Worm (Caenorhabditis elegans) whole organism, L4 larva: ENCODE measurements around the gene Y59E9AL.36.
A peak's percentile ranks its signal among the peaks of the same experiment; 100 is the strongest.

Source experiments
- F26F4.8 ChIP-seq: fragments of 200-800 bp; sonication (Bioruptor generic); conservative IDR thresholded peaks from 2 replicates; pipeline ENCODE4 v1.3.6; 2022; ENCODE audit warnings: missing genetic modification characterization, missing compliant biosample characterization
- Y105C5A.15 ChIP-seq: fragments of 200-800 bp; sonication (Bioruptor generic); IDR thresholded peaks from 2 replicates; pipeline ENCODE4 v1.3.6; 2022; ENCODE audit warnings: missing genetic modification characterization, missing compliant biosample characterization
- aha-1 ChIP-seq: fragments of 150-350 bp; peaks from one replicate; lab custom pipeline; 2014; ENCODE audit warnings: missing biosample characterization, missing genetic modification characterization
- daf-12 ChIP-seq: fragments of 150-350 bp; optimal IDR thresholded peaks from 2 replicates; lab custom pipeline; 2014; ENCODE audit warnings: missing biosample characterization, missing genetic modification reagents, missing genetic modification characterization
- daf-16 ChIP-seq, 3 experiments: sonication (generic microtip); optimal IDR thresholded peaks; 2 replicates each; lab custom pipeline; 2016 to 2017; ENCODE audit warnings: missing genetic modification characterization in 3 of 3, missing genetic modification reagents in 3 of 3, mild to moderate bottlenecking in 2 of 3, missing compliant biosample characterization in 2 of 3, missing biosample characterization in 1 of 3, moderate library complexity in 1 of 3
- daf-19 ChIP-seq: fragments of 200-800 bp; sonication (Bioruptor generic); conservative IDR thresholded peaks from 2 replicates; pipeline ENCODE4 v1.3.6; 2022; ENCODE audit warnings: missing genetic modification characterization, missing compliant biosample characterization
- dmd-6 ChIP-seq: fragments of 200-800 bp; sonication (Bioruptor generic); IDR thresholded peaks from 2 replicates; pipeline ENCODE4 v1.3.6; 2022; ENCODE audit warnings: missing genetic modification reagents, missing genetic modification characterization, missing compliant biosample characterization
- fkh-10 ChIP-seq: fragments of 150-350 bp; optimal IDR thresholded peaks from 2 replicates; lab custom pipeline; 2014; ENCODE audit warnings: missing biosample characterization, missing genetic modification reagents, missing genetic modification characterization
- fos-1 ChIP-seq: fragments of 150-350 bp; optimal IDR thresholded peaks from 2 replicates; lab custom pipeline; 2014; ENCODE audit warnings: missing biosample characterization, missing genetic modification characterization
- gei-8 ChIP-seq: fragments of 200-800 bp; sonication (Bioruptor generic); optimal IDR thresholded peaks from 2 replicates; lab custom pipeline; 2018; ENCODE audit warnings: mild to moderate bottlenecking, missing genetic modification characterization, missing compliant biosample characterization
- hlh-11 ChIP-seq: fragments of 200-800 bp; sonication (Bioruptor generic); optimal IDR thresholded peaks from 2 replicates; lab custom pipeline; 2018; ENCODE audit warnings: mild to moderate bottlenecking, missing genetic modification characterization, missing compliant biosample characterization
- hmg-1.1 ChIP-seq: fragments of 200-800 bp; sonication (Bioruptor generic); IDR thresholded peaks from 2 replicates; pipeline ENCODE4 v1.3.6; 2022; ENCODE audit warnings: missing genetic modification reagents, missing genetic modification characterization, missing compliant biosample characterization
- lin-1 ChIP-seq: fragments of 200-800 bp; sonication (Bioruptor generic); IDR thresholded peaks from 2 replicates; pipeline ENCODE4 v1.3.6; 2022; ENCODE audit warnings: missing genetic modification reagents, missing genetic modification characterization, missing compliant biosample characterization
- lin-15B ChIP-seq: fragments of 150-350 bp; sonication (generic microtip); optimal IDR thresholded peaks from 3 replicates; lab custom pipeline; 2014; ENCODE audit warnings: missing biosample characterization, missing genetic modification characterization
- mes-2 ChIP-seq: sonication (generic microtip); optimal IDR thresholded peaks from 2 replicates; lab custom pipeline; 2016; ENCODE audit warnings: missing genotype, mild to moderate bottlenecking, missing genetic modification characterization, missing compliant biosample characterization; ENCODE audit not compliant: poor library complexity, severe bottlenecking
- nhr-111 ChIP-seq: fragments of 200-800 bp; sonication (Bioruptor generic); optimal IDR thresholded peaks from 2 replicates; lab custom pipeline; 2018; ENCODE audit warnings: mild to moderate bottlenecking, missing genetic modification characterization, missing compliant biosample characterization
- nhr-25 ChIP-seq: sonication (generic microtip); optimal IDR thresholded peaks from 2 replicates; lab custom pipeline; 2017; ENCODE audit warnings: missing genetic modification characterization, mild to moderate bottlenecking, missing compliant biosample characterization, antibody characterized with exemption, moderate library complexity, borderline replicate concordance; ENCODE audit not compliant: insufficient read depth
- nhr-41 ChIP-seq: fragments of 200-800 bp; sonication (Bioruptor generic); IDR thresholded peaks from 2 replicates; pipeline ENCODE4 v1.3.6; 2022; ENCODE audit warnings: missing genetic modification reagents, missing genetic modification characterization, missing compliant biosample characterization
- nhr-42 ChIP-seq: fragments of 200-800 bp; sonication (Bioruptor generic); IDR thresholded peaks from 2 replicates; pipeline ENCODE4 v1.3.6; 2022; ENCODE audit warnings: missing genetic modification characterization, missing compliant biosample characterization
- nhr-77 ChIP-seq: fragments of 150-350 bp; optimal IDR thresholded peaks from 2 replicates; lab custom pipeline; 2014; ENCODE audit warnings: missing biosample characterization, missing genetic modification characterization
- pha-4 ChIP-seq, 2 experiments: fragments of 150-350 bp in 1 of 2; fragments of 200-800 bp in 1 of 2; sonication (Bioruptor generic) in 1 of 2; IDR thresholded peaks in 1 of 2; optimal IDR thresholded peaks in 1 of 2; 2 replicates each; pipeline versions ENCODE4 v1.3.6 to Lab custom; 2014 to 2022; ENCODE audit warnings: missing genetic modification characterization in 2 of 2, missing genetic modification reagents in 2 of 2, missing biosample characterization in 1 of 2, missing compliant biosample characterization in 1 of 2
- set-16 ChIP-seq: fragments of 200-800 bp; sonication (Bioruptor generic); IDR thresholded peaks from 2 replicates; pipeline ENCODE4 v1.3.6; 2022; ENCODE audit warnings: missing genetic modification reagents, missing genetic modification characterization, missing compliant biosample characterization
- skn-1 ChIP-seq: fragments of 150-350 bp; optimal IDR thresholded peaks from 2 replicates; lab custom pipeline; 2014; ENCODE audit warnings: missing biosample characterization, missing genetic modification characterization
- snpc-4 ChIP-seq: fragments of 150-350 bp; optimal IDR thresholded peaks from 2 replicates; lab custom pipeline; 2014; ENCODE audit warnings: missing biosample characterization, missing genetic modification characterization
- spr-1 ChIP-seq: sonication (generic microtip); optimal IDR thresholded peaks from 2 replicates; lab custom pipeline; 2016; ENCODE audit warnings: mild to moderate bottlenecking, missing genetic modification characterization, missing compliant biosample characterization
- spr-3 ChIP-seq: fragments of 200-800 bp; sonication (Bioruptor generic); optimal IDR thresholded peaks from 2 replicates; lab custom pipeline; 2018; ENCODE audit warnings: mild to moderate bottlenecking, missing genetic modification characterization, missing compliant biosample characterization
- tag-97 ChIP-seq: fragments of 200-800 bp; sonication (Bioruptor generic); IDR thresholded peaks from 2 replicates; pipeline ENCODE4 v1.3.6; 2022; ENCODE audit warnings: missing genetic modification characterization, missing compliant biosample characterization
- tra-1 ChIP-seq: fragments of 200-800 bp; sonication (Bioruptor generic); IDR thresholded peaks from 2 replicates; pipeline ENCODE4 v1.3.6; 2022; ENCODE audit warnings: missing genetic modification reagents, missing genetic modification characterization, missing compliant biosample characterization
- unc-62 ChIP-seq, 3 experiments: fragments of 150-350 bp in 1 of 3; sonication (generic microtip); optimal IDR thresholded peaks in 2 of 3; peaks in 1 of 3; 1 replicate in 1 of 3; 2 replicates in 2 of 3; lab custom pipeline; 2014 to 2017; ENCODE audit warnings: missing biosample characterization in 3 of 3, missing genetic modification characterization in 3 of 3, missing genetic modification reagents in 3 of 3, missing genotype in 1 of 3
- vab-7 ChIP-seq: fragments of 200-800 bp; sonication (Bioruptor generic); IDR thresholded peaks from 2 replicates; pipeline ENCODE4 v1.3.6; 2022; ENCODE audit warnings: missing genetic modification reagents, missing genetic modification characterization, missing compliant biosample characterization
- zip-2 ChIP-seq: fragments of 150-350 bp; optimal IDR thresholded peaks from 2 replicates; lab custom pipeline; 2014; ENCODE audit warnings: missing biosample characterization, missing genetic modification characterization

The Y59E9AL.36 gene

DNA sequence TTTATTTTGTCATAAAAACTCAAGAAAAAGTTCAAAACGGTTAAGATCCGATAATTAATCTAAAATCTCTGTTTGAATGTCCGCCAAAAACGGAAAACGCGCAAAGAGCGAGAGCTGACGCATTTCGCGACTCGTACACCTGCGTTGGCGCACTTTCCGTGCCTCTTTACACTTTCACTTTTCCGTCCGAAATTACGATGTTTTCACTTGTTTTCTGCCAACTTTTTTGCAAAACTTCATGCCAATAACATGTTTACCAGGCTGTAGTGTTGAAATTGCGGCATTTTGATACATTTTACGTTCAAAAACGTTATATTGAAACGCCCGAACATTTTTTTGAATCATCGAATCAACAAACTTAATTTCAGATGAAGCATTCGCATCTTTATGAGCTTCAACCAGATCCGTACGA lies 25.5 kb downstream of the Y59E9AL.36 start, which contains the start of gene W03F8.4 (continued):
- TF ChIP-seq pha-4 (GFP tag; IDR thresholded peaks at IDR 0.05; lab: Robert Waterston, UW) (no peak), pha-4 (tag; optimal IDR thresholded peaks at IDR 0.05; lab: Kevin White, UChicago) (no peak), daf-16 (GFP tag; optimal IDR thresholded peaks at IDR 0.05; lab: Kevin White, UChicago) (peak; percentile 43 to 98), daf-16 (tag; optimal IDR thresholded peaks at IDR 0.05; lab: Kevin White, UChicago) (peak; percentile 93), lin-1 (GFP tag; lab: Robert Waterston, UW) (peak; percentile 91), vab-7 (0 out of 2 replicates have a peak, but pooled peaks have one; percentile 11), nhr-77 (tag; lab: Kevin White, UChicago) (peak; percentile 91), mes-2 (tag; lab: Kevin White, UChicago) (peak; percentile 95), daf-19 (peak; percentile 65; the same call in 1 of the 2 replicates), snpc-4 (tag; lab: Kevin White, UChicago) (peak; percentile 54)

- TF ChIP-seq dmd-6 (no peak), tra-1 (no peak), Y105C5A.15 (no peak)
Measured at ce11 chrIV:5173032-5173431, 36.2 kb downstream of the Y59E9AL.36 start, which contains the start of gene lam-1. Gene lam-1 (plus strand): TSS chrIV:5173332.

ce11 chrIV:5171994-5172528 lies 37.2 kb downstream of the Y59E9AL.36 start:
- peak; percentile 72 for TF ChIP-seq aha-1
- no peak for TF ChIP-seq nhr-25 (tag; lab: Kevin White, UChicago)
- no peak for TF ChIP-seq tag-97 (GFP tag; lab: Robert Waterston, UW)
- peak in 1 of 2 experiments; percentile 34 for TF ChIP-seq unc-62 (GFP tag; optimal IDR thresholded peaks at IDR 0.05 in 1 of 2; lab: Kevin White, UChicago)
- no peak for TF ChIP-seq unc-62 (tag; optimal IDR thresholded peaks at IDR 0.05; lab: Kevin White, UChicago)
- no peak for TF ChIP-seq F26F4.8
- no peak for TF ChIP-seq Y105C5A.15
- no peak for TF ChIP-seq vab-7
- TF ChIP-seq hlh-11 (tag; lab: Kevin White, UChicago): peak; percentile 30
- TF ChIP-seq spr-1: no peak
- TF ChIP-seq fkh-10 (GFP tag; lab: Kevin White, UChicago): no peak
- TF ChIP-seq fos-1: no peak
- no peak for TF ChIP-seq gei-8 (GFP tag; lab: Kevin White, UChicago)

DNA sequence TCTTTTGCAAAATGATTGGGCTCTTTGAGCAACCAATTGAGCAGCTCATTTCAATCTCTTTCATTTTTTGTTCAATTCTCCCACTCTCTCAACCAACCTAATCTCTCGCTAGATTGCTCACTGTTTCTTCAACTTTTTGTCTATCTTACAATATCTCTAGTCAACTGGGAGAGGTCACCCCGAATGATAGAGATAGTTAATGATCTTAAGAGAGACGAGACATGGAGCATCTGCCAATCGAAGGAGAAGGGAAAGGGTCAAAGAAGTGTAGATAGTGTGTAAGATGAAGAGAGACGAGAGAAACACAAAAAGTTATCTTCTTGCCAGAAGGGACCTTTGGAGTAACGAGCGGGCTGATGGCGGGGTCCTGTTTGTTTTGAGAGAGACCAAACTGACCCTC lies 39.9 kb downstream of the Y59E9AL.36 start:
- TF ChIP-seq daf-16 (GFP tag; optimal IDR thresholded peaks at IDR 0.05; lab: Kevin White, UChicago) (peak in 1 of 2 experiments; percentile 68), daf-16 (tag; optimal IDR thresholded peaks at IDR 0.05; lab: Kevin White, UChicago) (no peak), unc-62 (GFP tag; optimal IDR thresholded peaks at IDR 0.05 in 1 of 2; lab: Kevin White, UChicago) (peak in 1 of 2 experiments; percentile 83), unc-62 (tag; optimal IDR thresholded peaks at IDR 0.05; lab: Kevin White, UChicago) (no peak), set-16 (GFP tag; lab: Robert Waterston, UW) (no peak), hlh-11 (tag; lab: Kevin White, UChicago) (peak; percentile 21)
- TF ChIP-seq, all 104 proteins: peak for 3

DNA sequence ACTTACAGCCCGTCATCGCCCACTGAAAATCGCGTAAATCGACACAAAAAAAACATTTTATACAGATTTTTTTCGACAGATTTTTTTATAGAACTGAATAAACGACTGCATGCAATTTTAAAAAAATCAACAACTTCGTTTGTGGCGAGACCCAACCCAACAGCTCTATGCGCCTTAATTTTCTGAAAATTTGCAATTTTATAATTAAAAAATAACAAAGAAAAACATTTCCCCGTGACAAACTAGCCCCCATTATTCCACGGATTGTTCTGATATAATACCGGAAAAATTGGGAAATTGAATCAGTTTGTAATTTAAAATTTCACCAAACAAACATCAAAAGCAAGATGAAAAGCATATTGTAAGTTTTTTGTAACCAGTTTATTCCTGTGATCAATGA lies 43.3 kb downstream of the Y59E9AL.36 start, which contains the start of gene ptp-5.1:
Gene ptp-5.1, plus strand, starts transcription at position 301 of the 400 bp plus-strand sequence.
- no peak for TF ChIP-seq skn-1 (tag; lab: Kevin White, UChicago)
- TF ChIP-seq nhr-41 (GFP tag; lab: Robert Waterston, UW): no peak
- no peak for TF ChIP-seq spr-3 (GFP tag; lab: Kevin White, UChicago)
- no peak for TF ChIP-seq lin-15B (tag; lab: Kevin White, UChicago)
- no peak for TF ChIP-seq daf-12 (tag; lab: Kevin White, UChicago)
- TF ChIP-seq daf-19: no peak
- TF ChIP-seq nhr-111 (GFP tag; lab: Kevin White, UChicago): no peak
- no peak for TF ChIP-seq nhr-42 (GFP tag; lab: Robert Waterston, UW)
- TF ChIP-seq zip-2 (tag; lab: Kevin White, UChicago): no peak
- no peak for TF ChIP-seq hmg-1.1
- TF ChIP-seq, all 104 proteins: peak for 0
